Worm (Caenorhabditis elegans) whole organism, young adult: ENCODE data around the gene spe-43.

Source experiments
- F33H1.4 ChIP-seq: fragments of 200-800 bp; sonication (Bioruptor generic); IDR thresholded peaks from 2 replicates; pipeline ENCODE4 v1.3.6; 2022; ENCODE audit warnings: missing genetic modification reagents, missing genetic modification characterization, missing compliant biosample characterization
- Y53G8AR.9 ChIP-seq: fragments of 200-800 bp; sonication (Bioruptor generic); conservative IDR thresholded peaks from 2 replicates; pipeline ENCODE4 v1.3.6; 2022; ENCODE audit warnings: missing genetic modification reagents, missing genetic modification characterization, missing compliant biosample characterization
- Y79H2A.3 ChIP-seq: fragments of 200-800 bp; sonication (Bioruptor generic); conservative IDR thresholded peaks from 2 replicates; pipeline ENCODE4 v1.3.6; 2022; ENCODE audit warnings: missing genetic modification reagents, missing genetic modification characterization, missing compliant biosample characterization
- dpff-1 ChIP-seq: sonication (generic microtip); optimal IDR thresholded peaks from 2 replicates; lab custom pipeline; 2017; ENCODE audit warnings: mild to moderate bottlenecking, missing genetic modification characterization, missing compliant biosample characterization
- dpl-1 ChIP-seq: fragments of 150-350 bp; optimal IDR thresholded peaks from 2 replicates; lab custom pipeline; 2014; ENCODE audit warnings: missing biosample characterization, missing genetic modification reagents, missing genetic modification characterization
- him-1 ChIP-seq: sonication (generic microtip); optimal IDR thresholded peaks from 2 replicates; lab custom pipeline; 2016; ENCODE audit warnings: missing genotype, missing genetic modification reagents, missing genetic modification characterization, missing compliant biosample characterization
- let-526 ChIP-seq: fragments of 200-800 bp; sonication (Bioruptor generic); IDR thresholded peaks from 2 replicates; pipeline ENCODE4 v1.3.6; 2022; ENCODE audit warnings: missing genetic modification reagents, missing genetic modification characterization, missing compliant biosample characterization
- lin-35 ChIP-seq, 3 experiments: fragments of 150-350 bp in 2 of 3; sonication (generic microtip) in 1 of 3; optimal IDR thresholded peaks; 2 replicates each; lab custom pipeline; 2014 to 2018; ENCODE audit warnings: missing biosample characterization in 3 of 3, missing genetic modification characterization in 3 of 3, missing genetic modification reagents in 3 of 3
- mel-28 ChIP-seq: sonication (generic microtip); optimal IDR thresholded peaks from 2 replicates; lab custom pipeline; 2016; ENCODE audit warnings: borderline replicate concordance, mild to moderate bottlenecking, missing genetic modification characterization, missing compliant biosample characterization
- mes-4 ChIP-seq: sonication (generic microtip); optimal IDR thresholded peaks from 2 replicates; lab custom pipeline; 2016; ENCODE audit warnings: missing genotype, missing genetic modification characterization, missing compliant biosample characterization
- rcor-1 ChIP-seq: fragments of 200-800 bp; sonication (Bioruptor generic); IDR thresholded peaks from 2 replicates; pipeline ENCODE4 v1.3.6; 2022; ENCODE audit warnings: missing genetic modification reagents, missing genetic modification characterization, missing compliant biosample characterization
- tbp1 ChIP-seq: fragments of 200-800 bp; sonication (Bioruptor generic); optimal IDR thresholded peaks from 2 replicates; lab custom pipeline; 2018; ENCODE audit warnings: mild to moderate bottlenecking, missing genetic modification characterization, missing compliant biosample characterization
- ztf-28 ChIP-seq: fragments of 200-800 bp; sonication (Bioruptor generic); IDR thresholded peaks from 2 replicates; pipeline ENCODE4 v1.3.6; 2022; ENCODE audit warnings: missing genetic modification reagents, missing genetic modification characterization, missing compliant biosample characterization

spe-43 gene

DNA sequence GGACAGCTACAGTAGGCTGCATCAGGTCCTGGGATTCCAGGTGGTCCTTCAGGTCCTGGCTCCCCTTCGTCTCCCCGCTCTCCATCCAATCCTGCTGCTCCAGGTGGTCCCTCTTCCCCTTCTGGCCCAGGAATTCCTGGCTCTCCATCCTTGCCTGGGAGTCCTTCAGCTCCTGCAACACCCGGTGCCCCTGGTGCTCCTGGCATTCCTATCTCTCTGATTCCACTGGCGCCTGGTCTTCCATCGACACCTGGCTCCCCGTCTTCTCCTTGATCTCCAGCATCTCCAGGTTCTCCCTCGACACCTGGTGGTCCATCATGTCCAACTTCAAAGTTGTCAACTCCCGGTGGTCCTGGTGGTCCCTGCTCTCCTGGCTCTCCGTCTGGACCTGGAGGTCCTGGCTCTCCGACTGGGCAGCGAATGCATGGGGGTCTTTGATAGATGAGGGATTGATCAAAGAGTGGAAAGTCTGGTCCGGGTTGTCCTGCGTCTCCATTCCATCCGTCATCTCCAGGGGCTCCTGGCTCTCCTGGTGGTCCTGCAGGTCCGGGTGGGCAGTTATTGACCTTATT is 52.4 kb downstream of the spe-43 start (continued):
- TF ChIP-seq Y53G8AR.9 (GFP tag; lab: Robert Waterston, UW) (no peak), let-526 (GFP tag; lab: Robert Waterston, UW) (no peak), F33H1.4 (GFP tag; lab: Robert Waterston, UW) (no peak), dpl-1 (GFP tag; lab: Kevin White, UChicago) (no peak), dpff-1 (tag; lab: Kevin White, UChicago) (no peak), ztf-28 (GFP tag; lab: Robert Waterston, UW) (no peak), Y79H2A.3 (no peak), mes-4 (no peak), lin-35 (GFP tag; optimal IDR thresholded peaks at IDR 0.05; lab: Kevin White, UChicago) (no peak), tbp1 (no peak), rcor-1 (GFP tag; lab: Robert Waterston, UW) (no peak), mel-28 (no peak), him-1 (tag; lab: Kevin White, UChicago) (no peak)
